Worm (Caenorhabditis elegans): ENCODE data around the gene ram-5.

DNA sequence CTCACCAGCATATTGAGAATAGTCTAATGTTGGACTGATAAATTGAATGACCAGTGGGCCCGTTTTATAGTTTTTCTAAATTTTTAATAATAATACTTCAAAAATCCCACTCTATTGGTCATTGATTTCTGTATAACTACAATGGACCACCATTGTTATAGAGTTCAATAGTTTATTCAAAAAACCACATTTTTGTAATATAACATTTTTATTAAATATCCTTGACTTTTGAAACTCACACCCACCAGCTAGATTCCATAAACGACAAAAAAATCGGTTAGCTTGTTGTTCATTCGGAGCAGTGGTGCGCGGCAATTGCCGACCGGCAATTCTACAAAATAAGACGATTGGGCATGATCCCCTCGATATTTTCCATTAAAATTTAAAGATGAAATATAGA lies 22.4 kb upstream of the ram-5 start, which contains the start of gene nspc-18:
- TF ChIP-seq fos-1 (tag; optimal IDR thresholded peaks at IDR 0.05) = no peak
- no peak for TF ChIP-seq F16B12.6 (tag; optimal IDR thresholded peaks at IDR 0.05)
- TF ChIP-seq lin-13 (GFP tag; optimal IDR thresholded peaks at IDR 0.05) = no peak
- TF ChIP-seq xbp-1 (tag; optimal IDR thresholded peaks at IDR 0.05) = no peak

Measured in whole organism, L1 larva.